Fruit fly (Drosophila melanogaster) whole organism, embryonic: Measurements from ENCODE around the gene Cyp6d4.
A peak's percentile ranks its signal among the peaks of the same experiment; 100 is the strongest.

Source experiments
- Adf1 ChIP-seq: fragments of 200-800 bp; sonication (Bioruptor generic); IDR thresholded peaks from 2 replicates; pipeline ENCODE4 v1.3.6; 2022; ENCODE audit warnings: missing biosample characterization, missing genetic modification characterization
- BEAF-32 ChIP-seq: fragments of 200-800 bp; sonication (Bioruptor generic); optimal IDR thresholded peaks from 3 replicates; lab custom pipeline; 2017; ENCODE audit warnings: missing biosample characterization, missing genetic modification characterization, mild to moderate bottlenecking, moderate library complexity, missing genetic modification reagents
- CG10209 ChIP-seq: fragments of 200-800 bp; sonication (Bioruptor generic); optimal IDR thresholded peaks from 3 replicates; lab custom pipeline; 2017; ENCODE audit warnings: missing biosample characterization, mild to moderate bottlenecking, missing genetic modification characterization, missing genetic modification reagents
- CG10274 ChIP-seq: fragments of 200-800 bp; sonication (Bioruptor generic); optimal IDR thresholded peaks from 3 replicates; lab custom pipeline; 2017; ENCODE audit warnings: missing biosample characterization, mild to moderate bottlenecking, missing genetic modification characterization
- CG10321 ChIP-seq: fragments of 200-800 bp; sonication (Bioruptor generic); IDR thresholded peaks from 2 replicates; pipeline ENCODE4 v1.3.6; 2022; ENCODE audit warnings: missing biosample characterization, missing genetic modification characterization
- CG11247 ChIP-seq: fragments of 200-800 bp; sonication (Bioruptor generic); IDR thresholded peaks from 2 replicates; pipeline ENCODE4 v1.3.6; 2022; ENCODE audit warnings: missing biosample characterization, missing genetic modification characterization
- CG12744 ChIP-seq: fragments of 200-800 bp; sonication (Bioruptor generic); optimal IDR thresholded peaks from 2 replicates; lab custom pipeline; 2016; ENCODE audit warnings: missing biosample characterization, missing genetic modification characterization
- CG14441 ChIP-seq: fragments of 200-800 bp; sonication (Bioruptor generic); IDR thresholded peaks from 2 replicates; pipeline ENCODE4 v1.3.6; 2022; ENCODE audit warnings: missing biosample characterization, missing genetic modification characterization
- CG14710 ChIP-seq: fragments of 200-800 bp; sonication (Bioruptor generic); optimal IDR thresholded peaks from 3 replicates; lab custom pipeline; 2019; ENCODE audit warnings: missing biosample characterization, mild to moderate bottlenecking, missing genetic modification characterization, moderate library complexity
- CG17802 ChIP-seq: fragments of 200-800 bp; sonication (Bioruptor generic); optimal IDR thresholded peaks from 2 replicates; lab custom pipeline; 2018; ENCODE audit warnings: missing biosample characterization, mild to moderate bottlenecking, missing genetic modification characterization, moderate library complexity
- CG1792 ChIP-seq: fragments of 200-800 bp; sonication (Bioruptor generic); optimal IDR thresholded peaks from 2 replicates; lab custom pipeline; 2016; ENCODE audit warnings: missing biosample characterization, missing genetic modification characterization
- CG18476 ChIP-seq: fragments of 200-800 bp; sonication (Bioruptor generic); optimal IDR thresholded peaks from 2 replicates; lab custom pipeline; 2016; ENCODE audit warnings: missing biosample characterization, mild to moderate bottlenecking, missing genetic modification characterization
- CG3281 ChIP-seq: fragments of 200-800 bp; sonication (Bioruptor generic); optimal IDR thresholded peaks from 3 replicates; lab custom pipeline; 2017; ENCODE audit warnings: missing biosample characterization, mild to moderate bottlenecking, missing genetic modification characterization
- CG6765 ChIP-seq: fragments of 200-800 bp; sonication (Bioruptor generic); optimal IDR thresholded peaks from 3 replicates; lab custom pipeline; 2017; ENCODE audit warnings: missing biosample characterization, mild to moderate bottlenecking, missing genetic modification characterization
- Chrac-16 ChIP-seq: fragments of 200-800 bp; sonication (Bioruptor generic); optimal IDR thresholded peaks from 3 replicates; lab custom pipeline; 2016; ENCODE audit warnings: missing biosample characterization, missing genetic modification characterization
- GATAe ChIP-seq: fragments of 200-800 bp; sonication (Bioruptor generic); conservative IDR thresholded peaks from 2 replicates; pipeline ENCODE4 v1.3.6; 2022; ENCODE audit warnings: missing biosample characterization, missing genetic modification characterization
- HmgZ ChIP-seq: fragments of 200-800 bp; sonication (Bioruptor generic); optimal IDR thresholded peaks from 2 replicates; lab custom pipeline; 2018; ENCODE audit warnings: missing biosample characterization, mild to moderate bottlenecking, missing genetic modification characterization
- Lpt ChIP-seq: fragments of >200 bp; optimal IDR thresholded peaks from 2 replicates; lab custom pipeline; 2018; ENCODE audit warnings: missing biosample characterization, missing genetic modification characterization
- Mad ChIP-seq: fragments of 200-800 bp; sonication (Bioruptor generic); optimal IDR thresholded peaks from 2 replicates; lab custom pipeline; 2016; ENCODE audit warnings: missing biosample characterization, missing genetic modification characterization
- Mes4 ChIP-seq: fragments of 200-800 bp; sonication (Bioruptor generic); optimal IDR thresholded peaks from 2 replicates; lab custom pipeline; 2016; ENCODE audit warnings: missing biosample characterization, missing genetic modification characterization
- NFAT ChIP-seq: fragments of 200-800 bp; sonication (Bioruptor generic); IDR thresholded peaks from 2 replicates; pipeline ENCODE4 v1.3.6; 2022; ENCODE audit warnings: missing biosample characterization, missing genetic modification characterization
- PHDP ChIP-seq: fragments of 200-800 bp; sonication (Bioruptor generic); optimal IDR thresholded peaks from 3 replicates; lab custom pipeline; 2018; ENCODE audit warnings: missing biosample characterization, mild to moderate bottlenecking, missing genetic modification characterization, moderate library complexity
- Side ChIP-seq: fragments of 200-800 bp; sonication (Bioruptor generic); optimal IDR thresholded peaks from 2 replicates; lab custom pipeline; 2016; ENCODE audit warnings: missing biosample characterization, missing genetic modification characterization
- Taf1 ChIP-seq: fragments of 200-800 bp; sonication (Bioruptor generic); IDR thresholded peaks from 2 replicates; pipeline ENCODE4 v1.3.6; 2022; ENCODE audit warnings: missing biosample characterization, missing genetic modification characterization
- amos ChIP-seq: fragments of 200-800 bp; sonication (Bioruptor generic); IDR thresholded peaks from 2 replicates; pipeline ENCODE4 v1.3.6; 2022; ENCODE audit warnings: missing biosample characterization, missing genetic modification characterization; ENCODE audit not compliant: partially characterized antibody
- ato ChIP-seq: fragments of 200-800 bp; sonication (Bioruptor generic); IDR thresholded peaks from 2 replicates; pipeline ENCODE4 v1.3.6; 2022; ENCODE audit warnings: missing biosample characterization, missing genetic modification characterization; ENCODE audit not compliant: partially characterized antibody
- bcd ChIP-seq: fragments of 200-800 bp; sonication (Bioruptor generic); optimal IDR thresholded peaks from 2 replicates; lab custom pipeline; 2017; ENCODE audit warnings: missing biosample characterization, mild to moderate bottlenecking, missing genetic modification characterization
- br ChIP-seq: fragments of >200 bp; optimal IDR thresholded peaks from 2 replicates; lab custom pipeline; 2017
- cwo ChIP-seq: fragments of 200-800 bp; sonication (Bioruptor generic); optimal IDR thresholded peaks from 3 replicates; lab custom pipeline; 2017; ENCODE audit warnings: missing biosample characterization, missing genetic modification characterization, mild to moderate bottlenecking, moderate library complexity, missing genetic modification reagents
- disco-r ChIP-seq: fragments of 200-800 bp; sonication (Bioruptor generic); optimal IDR thresholded peaks from 2 replicates; lab custom pipeline; 2016; ENCODE audit warnings: missing biosample characterization, missing genetic modification characterization
- dpn ChIP-seq, 2 experiments: fragments of 200-800 bp; sonication (Bioruptor generic); optimal IDR thresholded peaks; 3 replicates each; lab custom pipeline; 2016; ENCODE audit warnings: missing biosample characterization in 2 of 2, missing genetic modification characterization in 2 of 2
- en ChIP-seq: fragments of 200-800 bp; sonication (Bioruptor generic); optimal IDR thresholded peaks from 2 replicates; lab custom pipeline; 2016; ENCODE audit warnings: missing biosample characterization, missing genetic modification characterization
- fd64A ChIP-seq: fragments of 200-800 bp; sonication (Bioruptor generic); optimal IDR thresholded peaks from 3 replicates; lab custom pipeline; 2018; ENCODE audit warnings: missing biosample characterization, mild to moderate bottlenecking, missing genetic modification characterization
- gce ChIP-seq: fragments of 200-800 bp; sonication (Bioruptor generic); IDR thresholded peaks from 3 replicates; pipeline ENCODE4 v1.3.6; 2022; ENCODE audit warnings: missing biosample characterization, missing genetic modification characterization
- hkb ChIP-seq, 2 experiments: fragments of 200-800 bp in 1 of 2; fragments of >200 bp in 1 of 2; sonication (Bioruptor generic) in 1 of 2; IDR thresholded peaks in 1 of 2; optimal IDR thresholded peaks in 1 of 2; 2 replicates each; pipeline versions ENCODE4 v1.3.6 to Lab custom; 2017 to 2022; ENCODE audit warnings: missing biosample characterization in 1 of 2, missing genetic modification characterization in 1 of 2
- onecut ChIP-seq: fragments of 200-800 bp; sonication (Bioruptor generic); IDR thresholded peaks from 2 replicates; pipeline ENCODE4 v1.3.6; 2022; ENCODE audit warnings: missing biosample characterization, missing genetic modification characterization
- pan ChIP-seq, 4 experiments: fragments of >200 bp in 3 of 4; fragments of 200-800 bp in 1 of 4; sonication (Bioruptor generic) in 1 of 4; optimal IDR thresholded peaks in 3 of 4; IDR thresholded peaks in 1 of 4; 2 replicates each; pipeline versions ENCODE4 v1.3.6 to Lab custom; 2017 to 2022; ENCODE audit warnings: missing biosample characterization in 2 of 4, missing genetic modification characterization in 2 of 4, mixed read lengths in 1 of 4
- psq ChIP-seq: fragments of 200-800 bp; sonication (Bioruptor generic); optimal IDR thresholded peaks from 2 replicates; lab custom pipeline; 2017; ENCODE audit warnings: missing biosample characterization, missing genetic modification characterization
- shn ChIP-seq: fragments of 200-800 bp; sonication (Bioruptor generic); optimal IDR thresholded peaks from 3 replicates; lab custom pipeline; 2016; ENCODE audit warnings: missing biosample characterization, missing genetic modification characterization
- sima ChIP-seq: fragments of 200-800 bp; sonication (Bioruptor generic); optimal IDR thresholded peaks from 2 replicates; lab custom pipeline; 2016; ENCODE audit warnings: missing biosample characterization, missing genetic modification characterization
- stwl ChIP-seq: fragments of 200-800 bp; sonication (Bioruptor generic); optimal IDR thresholded peaks from 3 replicates; lab custom pipeline; 2018; ENCODE audit warnings: missing biosample characterization, mild to moderate bottlenecking, missing genetic modification characterization, moderate library complexity
- sug ChIP-seq: fragments of 200-800 bp; optimal IDR thresholded peaks from 2 replicates; lab custom pipeline; 2019; ENCODE audit warnings: missing biosample characterization, mild to moderate bottlenecking, missing genetic modification characterization, moderate library complexity
- trem ChIP-seq: fragments of 200-800 bp; optimal IDR thresholded peaks from 3 replicates; lab custom pipeline; 2019; ENCODE audit warnings: missing biosample characterization, mild to moderate bottlenecking, missing genetic modification characterization, moderate library complexity
- twi ChIP-seq: fragments of 200-800 bp; optimal IDR thresholded peaks from 2 replicates; lab custom pipeline; 2019; ENCODE audit warnings: missing biosample characterization, mild to moderate bottlenecking, missing genetic modification characterization, moderate library complexity
- vfl ChIP-seq: fragments of 200-800 bp; sonication (Bioruptor generic); optimal IDR thresholded peaks from 2 replicates; lab custom pipeline; 2016; ENCODE audit warnings: missing biosample characterization, missing genetic modification characterization
- wdn ChIP-seq: fragments of 200-800 bp; sonication (Bioruptor generic); IDR thresholded peaks from 2 replicates; pipeline ENCODE4 v1.3.6; 2022; ENCODE audit warnings: missing biosample characterization, missing genetic modification characterization

The Cyp6d4 gene

dm6 chr3R:22724149-22724973 is 26.2 kb downstream of the Cyp6d4 start, which contains the start of gene Irp-1A (continued):
- TF ChIP-seq Adf1 (GFP tag; lab: Robert Waterston, UW) (peak; percentile 45; the same call in 1 of the 2 replicates), trem (tag; lab: Kevin White, UChicago) (peak; percentile 80), wdn (GFP tag; lab: Robert Waterston, UW) (peak; percentile 74), CG3281 (peak; percentile 76), GATAe (GFP tag; lab: Robert Waterston, UW) (peak; percentile 35; the same call in 1 of the 2 replicates), twi (peak; percentile 44), fd64A (no peak), stwl (tag; lab: Kevin White, UChicago) (peak; percentile 34), dpn (GFP tag; optimal IDR thresholded peaks at IDR 0.05; lab: Kevin White, UChicago) (peak; percentile 51 to 69), en (GFP tag; lab: Kevin White, UChicago) (no peak), gce (GFP tag; lab: Robert Waterston, UW) (peak; percentile 65; the same call in 1 of the 3 replicates), HmgZ (tag; lab: Kevin White, UChicago) (peak; percentile 76), BEAF-32 (GFP tag; lab: Kevin White, UChicago) (peak; percentile 83), Taf1 (GFP tag; lab: Robert Waterston, UW) (0 out of 2 replicates have a peak, but pooled peaks have one; percentile 26), Chrac-16 (peak; percentile 57), shn (GFP tag; lab: Kevin White, UChicago) (no peak), CG14441 (peak; percentile 64), CG18476 (GFP tag; lab: Kevin White, UChicago) (peak; percentile 18), pan (optimal IDR thresholded peaks at IDR 0.05; lab: Kevin White, UChicago) (no peak), pan (GFP tag; optimal IDR thresholded peaks at IDR 0.05 in 1 of 2, IDR thresholded peaks at IDR 0.05 in 1 of 2) (peak in 1 of 2 experiments; percentile 84), CG11247 (GFP tag; lab: Robert Waterston, UW) (peak; percentile 73), cwo (GFP tag; lab: Kevin White, UChicago) (peak; percentile 60), CG14710 (tag; lab: Kevin White, UChicago) (peak; percentile 81), sima (GFP tag; lab: Kevin White, UChicago) (no peak), CG12744 (GFP tag; lab: Kevin White, UChicago) (no peak), CG10321 (peak; percentile 27; the same call in 1 of the 2 replicates), CG6765 (peak; percentile 58), CG1792 (peak; percentile 18), Lpt (no peak), PHDP (tag; lab: Kevin White, UChicago) (peak; percentile 90), CG10209 (GFP tag; lab: Kevin White, UChicago) (peak; percentile 71), CG17802 (no peak), bcd (GFP tag; lab: Kevin White, UChicago) (peak; percentile 55), psq (GFP tag; lab: Kevin White, UChicago) (peak; percentile 0), NFAT (GFP tag; lab: Robert Waterston, UW) (peak; percentile 64; the same call in 1 of the 2 replicates), Side (GFP tag; lab: Kevin White, UChicago) (no peak), br (no peak), hkb (optimal IDR thresholded peaks at IDR 0.05; lab: Kevin White, UChicago) (no peak), hkb (GFP tag; IDR thresholded peaks at IDR 0.05; lab: Robert Waterston, UW) (peak; percentile 77), CG10274 (GFP tag; lab: Kevin White, UChicago) (no peak), sug (tag; lab: Kevin White, UChicago) (peak; percentile 100), vfl (GFP tag; lab: Kevin White, UChicago) (peak; percentile 23), disco-r (GFP tag; lab: Kevin White, UChicago) (no peak), ato (GFP tag; lab: Robert Waterston, UW) (peak; percentile 41), Mad (GFP tag; lab: Kevin White, UChicago) (no peak), amos (peak; percentile 85), onecut (GFP tag; lab: Robert Waterston, UW) (peak; percentile 58), Mes4 (GFP tag; lab: Kevin White, UChicago) (no peak)
